Worm (Caenorhabditis elegans) whole organism, L4 larva: ENCODE results near the gene fbxa-26.
A peak's percentile ranks its signal among the peaks of the same experiment; 100 is the strongest.

Experiments
- F10B5.3 ChIP-seq: sonication (generic microtip); optimal IDR thresholded peaks from 2 replicates; lab custom pipeline; 2016; ENCODE audit warnings: mild to moderate bottlenecking, missing genetic modification characterization, missing compliant biosample characterization
- T26A8.4 ChIP-seq: fragments of 200-800 bp; sonication (Bioruptor generic); IDR thresholded peaks from 2 replicates; pipeline ENCODE4 v1.3.6; 2022; ENCODE audit warnings: missing genetic modification characterization, missing compliant biosample characterization
- Y48G9A.11 ChIP-seq: fragments of 200-800 bp; sonication (Bioruptor generic); IDR thresholded peaks from 2 replicates; pipeline ENCODE4 v1.3.6; 2022; ENCODE audit warnings: missing genetic modification reagents, missing genetic modification characterization, missing compliant biosample characterization
- Y5F2A.4 ChIP-seq: fragments of 200-800 bp; sonication (Bioruptor generic); optimal IDR thresholded peaks from 2 replicates; lab custom pipeline; 2018; ENCODE audit warnings: mild to moderate bottlenecking, missing genetic modification characterization, missing compliant biosample characterization
- aha-1 ChIP-seq: fragments of 150-350 bp; peaks from one replicate; lab custom pipeline; 2014; ENCODE audit warnings: missing biosample characterization, missing genetic modification characterization
- aly-2 ChIP-seq: sonication (generic microtip); optimal IDR thresholded peaks from 2 replicates; lab custom pipeline; 2018; ENCODE audit warnings: missing biosample characterization, missing genetic modification characterization
- daf-16 ChIP-seq, 3 experiments: sonication (generic microtip); optimal IDR thresholded peaks; 2 replicates each; lab custom pipeline; 2016 to 2017; ENCODE audit warnings: missing genetic modification characterization in 3 of 3, missing genetic modification reagents in 3 of 3, mild to moderate bottlenecking in 2 of 3, missing compliant biosample characterization in 2 of 3, missing biosample characterization in 1 of 3, moderate library complexity in 1 of 3
- dpl-1 ChIP-seq: fragments of 150-350 bp; optimal IDR thresholded peaks from 2 replicates; lab custom pipeline; 2014; ENCODE audit warnings: missing biosample characterization, missing genetic modification reagents, missing genetic modification characterization
- egl-27 ChIP-seq: sonication (generic microtip); optimal IDR thresholded peaks from 3 replicates; lab custom pipeline; 2017; ENCODE audit warnings: missing biosample characterization, missing genetic modification reagents, missing genetic modification characterization
- hif-1 ChIP-seq, 2 experiments: sonication (generic microtip); optimal IDR thresholded peaks; 2 replicates each; lab custom pipeline; 2016 to 2017; ENCODE audit warnings: missing compliant biosample characterization in 2 of 2, missing genetic modification characterization in 2 of 2, missing genetic modification reagents in 2 of 2, missing genotype in 2 of 2, mild to moderate bottlenecking in 1 of 2
- hlh-11 ChIP-seq: fragments of 200-800 bp; sonication (Bioruptor generic); optimal IDR thresholded peaks from 2 replicates; lab custom pipeline; 2018; ENCODE audit warnings: mild to moderate bottlenecking, missing genetic modification characterization, missing compliant biosample characterization
- lim-7 ChIP-seq: fragments of 200-800 bp; sonication (Bioruptor generic); IDR thresholded peaks from 2 replicates; pipeline ENCODE4 v1.3.6; 2022; ENCODE audit warnings: missing genetic modification characterization, missing compliant biosample characterization
- lin-39 ChIP-seq: fragments of 150-350 bp; optimal IDR thresholded peaks from 2 replicates; lab custom pipeline; 2014; ENCODE audit warnings: missing biosample characterization, missing genetic modification reagents, missing genetic modification characterization
- mdl-1 ChIP-seq, 2 experiments: fragments of 150-350 bp in 1 of 2; sonication (generic microtip) in 1 of 2; optimal IDR thresholded peaks; 2 replicates each; lab custom pipeline; 2014 to 2017; ENCODE audit warnings: missing biosample characterization in 2 of 2, missing genetic modification characterization in 2 of 2
- mes-2 ChIP-seq: sonication (generic microtip); optimal IDR thresholded peaks from 2 replicates; lab custom pipeline; 2016; ENCODE audit warnings: missing genotype, mild to moderate bottlenecking, missing genetic modification characterization, missing compliant biosample characterization; ENCODE audit not compliant: poor library complexity, severe bottlenecking
- mxl-3 ChIP-seq: fragments of 200-800 bp; sonication (Bioruptor generic); optimal IDR thresholded peaks from 2 replicates; lab custom pipeline; 2018; ENCODE audit warnings: mild to moderate bottlenecking, missing genetic modification characterization, missing compliant biosample characterization
- nhr-237 ChIP-seq: sonication (generic microtip); optimal IDR thresholded peaks from 2 replicates; lab custom pipeline; 2017; ENCODE audit warnings: missing biosample characterization, missing genetic modification characterization
- nhr-28 ChIP-seq: fragments of 150-350 bp; optimal IDR thresholded peaks from 2 replicates; lab custom pipeline; 2014; ENCODE audit warnings: missing biosample characterization, missing genetic modification characterization
- nhr-41 ChIP-seq: fragments of 200-800 bp; sonication (Bioruptor generic); IDR thresholded peaks from 2 replicates; pipeline ENCODE4 v1.3.6; 2022; ENCODE audit warnings: missing genetic modification reagents, missing genetic modification characterization, missing compliant biosample characterization
- nhr-6 ChIP-seq: fragments of 150-350 bp; optimal IDR thresholded peaks from 2 replicates; lab custom pipeline; 2014; ENCODE audit warnings: missing biosample characterization, missing genetic modification characterization
- nhr-76 ChIP-seq: fragments of 150-350 bp; optimal IDR thresholded peaks from 2 replicates; lab custom pipeline; 2014; ENCODE audit warnings: missing biosample characterization, missing genetic modification characterization
- nhr-77 ChIP-seq: fragments of 150-350 bp; optimal IDR thresholded peaks from 2 replicates; lab custom pipeline; 2014; ENCODE audit warnings: missing biosample characterization, missing genetic modification characterization
- php-3 ChIP-seq: fragments of 200-800 bp; sonication (Bioruptor generic); IDR thresholded peaks from 2 replicates; pipeline ENCODE4 v1.3.6; 2022; ENCODE audit warnings: missing genetic modification reagents, missing genetic modification characterization, missing compliant biosample characterization
- pqm-1 ChIP-seq: sonication (generic microtip); optimal IDR thresholded peaks from 2 replicates; lab custom pipeline; 2017; ENCODE audit warnings: missing biosample characterization, missing genetic modification characterization
- set-16 ChIP-seq: fragments of 200-800 bp; sonication (Bioruptor generic); IDR thresholded peaks from 2 replicates; pipeline ENCODE4 v1.3.6; 2022; ENCODE audit warnings: missing genetic modification reagents, missing genetic modification characterization, missing compliant biosample characterization
- skn-1 ChIP-seq: fragments of 150-350 bp; optimal IDR thresholded peaks from 2 replicates; lab custom pipeline; 2014; ENCODE audit warnings: missing biosample characterization, missing genetic modification characterization
- snpc-1.2 ChIP-seq: fragments of 200-800 bp; sonication (Bioruptor generic); IDR thresholded peaks from 2 replicates; pipeline ENCODE4 v1.3.6; 2022; ENCODE audit warnings: missing genetic modification reagents, missing genetic modification characterization, missing compliant biosample characterization
- unc-39 ChIP-seq: sonication (generic microtip); optimal IDR thresholded peaks from 2 replicates; lab custom pipeline; 2017; ENCODE audit warnings: missing biosample characterization, missing genetic modification characterization
- unc-62 ChIP-seq, 3 experiments: fragments of 150-350 bp in 1 of 3; sonication (generic microtip); optimal IDR thresholded peaks in 2 of 3; peaks in 1 of 3; 1 replicate in 1 of 3; 2 replicates in 2 of 3; lab custom pipeline; 2014 to 2017; ENCODE audit warnings: missing biosample characterization in 3 of 3, missing genetic modification characterization in 3 of 3, missing genetic modification reagents in 3 of 3, missing genotype in 1 of 3
- zfp-3 ChIP-seq: fragments of 200-800 bp; sonication (Bioruptor generic); conservative IDR thresholded peaks from 2 replicates; pipeline ENCODE4 v1.3.6; 2022; ENCODE audit warnings: missing genetic modification reagents, missing genetic modification characterization, missing compliant biosample characterization
- zip-11 ChIP-seq: fragments of 200-800 bp; sonication (Bioruptor generic); IDR thresholded peaks from 2 replicates; pipeline ENCODE4 v1.3.6; 2022; ENCODE audit warnings: missing genetic modification characterization, missing compliant biosample characterization

The fbxa-26 gene

ce11 chrIII:1354523-1354922 is 12.2 kb upstream of the fbxa-26 start:
- TF ChIP-seq skn-1 (tag; lab: Kevin White, UChicago) (no peak), Y5F2A.4 (GFP tag; lab: Kevin White, UChicago) (no peak), nhr-6 (tag; lab: Kevin White, UChicago) (no peak), lim-7 (0 out of 2 replicates have a peak, but pooled peaks have one; percentile 59)

- TF ChIP-seq nhr-41 (GFP tag; lab: Robert Waterston, UW) = no peak
Observed at ce11 chrIII:1350745-1351144, 8.4 kb upstream of the fbxa-26 start, which contains the start of gene Y82E9BL.3. Gene Y82E9BL.3 (minus strand): TSS chrIII:1350845.

ce11 chrIII:1349313-1349712 is 7.0 kb upstream of the fbxa-26 start, which contains the start of gene fbxa-25:
Gene fbxa-25 (minus strand): TSS chrIII:1349450.
- TF ChIP-seq mes-2 (tag; lab: Kevin White, UChicago) (no peak), mxl-3 (GFP tag; lab: Kevin White, UChicago) (peak; percentile 30), nhr-28 (tag; lab: Kevin White, UChicago) (peak; percentile 34), lin-39 (tag; lab: Kevin White, UChicago) (no peak), pqm-1 (peak; percentile 64), mdl-1 (tag; optimal IDR thresholded peaks at IDR 0.05; lab: Kevin White, UChicago) (peak in 1 of 2 experiments; percentile 31), php-3 (GFP tag; lab: Robert Waterston, UW) (0 out of 2 replicates have a peak, but pooled peaks have one; percentile 48), daf-16 (GFP tag; optimal IDR thresholded peaks at IDR 0.05; lab: Kevin White, UChicago) (no peak), daf-16 (tag; optimal IDR thresholded peaks at IDR 0.05; lab: Kevin White, UChicago) (peak; percentile 29), hif-1 (tag; optimal IDR thresholded peaks at IDR 0.05; lab: Kevin White, UChicago) (peak in 1 of 2 experiments; percentile 20), zfp-3 (no peak)

- no peak for TF ChIP-seq dpl-1
- no peak for TF ChIP-seq lin-39 (tag; lab: Kevin White, UChicago)
Observed at ce11 chrIII:1347539-1347938, 5.2 kb upstream of the fbxa-26 start, which contains the start of gene Y82E9BL.5. Gene Y82E9BL.5 (minus strand): TSS chrIII:1347639.

ce11 chrIII:1347003-1347402 is 4.7 kb upstream of the fbxa-26 start:
- TF ChIP-seq F10B5.3 (no peak), aha-1 (tag; lab: Kevin White, UChicago) (peak; percentile 92), daf-16 (GFP tag; optimal IDR thresholded peaks at IDR 0.05; lab: Kevin White, UChicago) (no peak), daf-16 (tag; optimal IDR thresholded peaks at IDR 0.05; lab: Kevin White, UChicago) (no peak), mxl-3 (GFP tag; lab: Kevin White, UChicago) (no peak), nhr-237 (no peak), unc-62 (GFP tag; optimal IDR thresholded peaks at IDR 0.05 in 1 of 2; lab: Kevin White, UChicago) (peak in 1 of 2 experiments; percentile 58), unc-62 (tag; optimal IDR thresholded peaks at IDR 0.05; lab: Kevin White, UChicago) (no peak), lim-7 (no peak), unc-39 (tag; lab: Kevin White, UChicago) (no peak)

ce11 chrIII:1345694-1346093 is 3.4 kb upstream of the fbxa-26 start, which contains the start of gene Y82E9BL.6:
Gene Y82E9BL.6 (minus strand): TSS chrIII:1345794.
- TF ChIP-seq snpc-1.2 (GFP tag; lab: Robert Waterston, UW) (no peak), egl-27 (tag; lab: Kevin White, UChicago) (no peak), Y48G9A.11 (GFP tag; lab: Robert Waterston, UW) (no peak), zip-11 (GFP tag; lab: Robert Waterston, UW) (no peak), nhr-77 (tag; lab: Kevin White, UChicago) (no peak), lim-7 (no peak), nhr-237 (no peak), aly-2 (tag; lab: Kevin White, UChicago) (no peak), T26A8.4 (GFP tag; lab: Robert Waterston, UW) (no peak), nhr-76 (tag; lab: Kevin White, UChicago) (no peak), zfp-3 (no peak), set-16 (no peak), hlh-11 (no peak)
